Worm (Caenorhabditis elegans) whole organism, midembryonic: ENCODE results near the gene klc-2.

Experiments used
- flt-1 ChIP-seq: fragments of 200-800 bp; sonication (Bioruptor generic); IDR thresholded peaks from 2 replicates; pipeline ENCODE4 v1.3.6; 2022; ENCODE audit warnings: missing genetic modification characterization, missing compliant biosample characterization
- med-1 ChIP-seq: sonication (generic microtip); optimal IDR thresholded peaks from 2 replicates; lab custom pipeline; 2017; ENCODE audit warnings: missing genetic modification characterization, mild to moderate bottlenecking, missing compliant biosample characterization, antibody characterized with exemption, missing genetic modification reagents; ENCODE audit not compliant: insufficient read depth

- TF ChIP-seq med-1 (GFP tag; lab: Kevin White, UChicago) (no peak), flt-1 (GFP tag; lab: Robert Waterston, UW) (no peak)
Measured at ce11 chrV:5582860-5583259, 1.6 kb upstream of the klc-2 start.
